Worm (Caenorhabditis elegans) whole organism, L4 larva: ENCODE results near the gene R11D1.12.

Experiments used
- aha-1 ChIP-seq: fragments of 150-350 bp; peaks from one replicate; lab custom pipeline; 2014; ENCODE audit warnings: missing biosample characterization, missing genetic modification characterization
- ces-1 ChIP-seq: fragments of 150-350 bp; sonication (generic microtip); optimal IDR thresholded peaks from 4 replicates; lab custom pipeline; 2014; ENCODE audit warnings: missing biosample characterization, missing genetic modification reagents, missing genetic modification characterization
- madf-9 ChIP-seq: fragments of 200-800 bp; sonication (Bioruptor generic); conservative IDR thresholded peaks from 2 replicates; pipeline ENCODE4 v1.3.6; 2022; ENCODE audit warnings: missing genetic modification reagents, missing genetic modification characterization, missing compliant biosample characterization
- tag-97 ChIP-seq: fragments of 200-800 bp; sonication (Bioruptor generic); IDR thresholded peaks from 2 replicates; pipeline ENCODE4 v1.3.6; 2022; ENCODE audit warnings: missing genetic modification characterization, missing compliant biosample characterization
- ztf-11 ChIP-seq: fragments of 150-350 bp; optimal IDR thresholded peaks from 2 replicates; lab custom pipeline; 2014; ENCODE audit warnings: missing biosample characterization, missing genetic modification characterization

- TF ChIP-seq ces-1 (GFP tag; lab: Kevin White, UChicago) (no peak), madf-9 (GFP tag; lab: Robert Waterston, UW) (no peak), tag-97 (GFP tag; lab: Robert Waterston, UW) (no peak), ztf-11 (tag; lab: Kevin White, UChicago) (no peak), aha-1 (tag; lab: Kevin White, UChicago) (no peak)
These were observed 49.5 kb downstream of the R11D1.12 start for ce11 chrV:12676299-12676698.
